Worm (Caenorhabditis elegans) whole organism, early embryonic: ENCODE measurements around the gene F49F1.7.

Experiments used
- B0310.2 ChIP-seq: sonication (generic microtip); optimal IDR thresholded peaks from 2 replicates; lab custom pipeline; 2016; ENCODE audit warnings: mild to moderate bottlenecking, missing genetic modification characterization, missing compliant biosample characterization
- aly-1 ChIP-seq: sonication (generic microtip); optimal IDR thresholded peaks from 2 replicates; lab custom pipeline; 2016; ENCODE audit warnings: missing genetic modification characterization, missing compliant biosample characterization
- ama-1 ChIP-seq: fragments of 150-350 bp; optimal IDR thresholded peaks from 2 replicates; lab custom pipeline; 2014
- ceh-36 ChIP-seq: sonication (generic microtip); optimal IDR thresholded peaks from 2 replicates; lab custom pipeline; 2016; ENCODE audit warnings: missing genetic modification characterization, inconsistent platforms, missing compliant biosample characterization
- flt-1 ChIP-seq: fragments of 200-800 bp; sonication (Bioruptor generic); IDR thresholded peaks from 2 replicates; pipeline ENCODE4 v1.3.6; 2022; ENCODE audit warnings: missing genetic modification characterization, missing compliant biosample characterization
- hmbx-1 ChIP-seq: sonication (generic microtip); optimal IDR thresholded peaks from 2 replicates; lab custom pipeline; 2016; ENCODE audit warnings: mild to moderate bottlenecking, missing genetic modification characterization, missing compliant biosample characterization
- tra-4 ChIP-seq: sonication (generic microtip); optimal IDR thresholded peaks from 2 replicates; lab custom pipeline; 2017; ENCODE audit warnings: missing genetic modification characterization, missing compliant biosample characterization

- TF ChIP-seq ama-1 (lab: Kevin White, UChicago), result no peak
- no peak for TF ChIP-seq ceh-36
- no peak for TF ChIP-seq aly-1 (tag; lab: Kevin White, UChicago)
- no peak for TF ChIP-seq flt-1 (GFP tag; lab: Robert Waterston, UW)
- no peak for TF ChIP-seq tra-4 (tag; lab: Kevin White, UChicago)
- no peak for TF ChIP-seq B0310.2 (tag; lab: Kevin White, UChicago)
- TF ChIP-seq hmbx-1 (tag; lab: Kevin White, UChicago), result no peak
Measured at ce11 chrIV:4121055-4121454, 4.5 kb downstream of the F49F1.7 start.
